Worm (Caenorhabditis elegans) whole organism, L1 larva: ENCODE results near the gene egl-10.

Experiments used
- C04F5.9 ChIP-seq: sonication (generic microtip); optimal IDR thresholded peaks from 2 replicates; lab custom pipeline; 2016; ENCODE audit warnings: missing genetic modification characterization, missing compliant biosample characterization
- C34B4.2 ChIP-seq: sonication (generic microtip); optimal IDR thresholded peaks from 2 replicates; lab custom pipeline; 2017; ENCODE audit warnings: mild to moderate bottlenecking, missing genetic modification characterization, missing compliant biosample characterization
- aha-1 ChIP-seq: fragments of 150-350 bp; optimal IDR thresholded peaks from 2 replicates; lab custom pipeline; 2014; ENCODE audit warnings: missing biosample characterization, missing genetic modification characterization
- alr-1 ChIP-seq: fragments of 200-800 bp; sonication (Bioruptor generic); optimal IDR thresholded peaks from 2 replicates; lab custom pipeline; 2018; ENCODE audit warnings: borderline replicate concordance, mild to moderate bottlenecking, missing genetic modification characterization, missing compliant biosample characterization
- aly-2 ChIP-seq: fragments of 150-350 bp; optimal IDR thresholded peaks from 2 replicates; lab custom pipeline; 2014; ENCODE audit warnings: missing biosample characterization, missing genetic modification characterization
- ceh-63 ChIP-seq: fragments of 200-800 bp; sonication (Bioruptor generic); optimal IDR thresholded peaks from 2 replicates; lab custom pipeline; 2018; ENCODE audit warnings: mild to moderate bottlenecking, missing genetic modification characterization, missing compliant biosample characterization
- ceh-88 ChIP-seq: fragments of 200-800 bp; sonication (Bioruptor generic); IDR thresholded peaks from 2 replicates; pipeline ENCODE4 v1.3.6; 2022; ENCODE audit warnings: missing genetic modification characterization, missing compliant biosample characterization
- ceh-90 ChIP-seq: sonication (generic microtip); optimal IDR thresholded peaks from 2 replicates; lab custom pipeline; 2016; ENCODE audit warnings: missing genetic modification characterization, missing compliant biosample characterization
- dpl-1 ChIP-seq, 3 experiments: fragments of 150-350 bp in 2 of 3; sonication (generic microtip) in 1 of 3; optimal IDR thresholded peaks; 2 replicates each; lab custom pipeline; 2014 to 2017; ENCODE audit warnings: missing biosample characterization in 3 of 3, missing genetic modification characterization in 3 of 3, missing genetic modification reagents in 3 of 3
- efl-1 ChIP-seq, 4 experiments: fragments of 150-350 bp; optimal IDR thresholded peaks in 3 of 4; peaks in 1 of 4; 1 replicate in 1 of 4; 2 replicates in 3 of 4; lab custom pipeline; 2014; ENCODE audit warnings: missing biosample characterization in 2 of 4, missing genetic modification characterization in 2 of 4, missing genetic modification reagents in 2 of 4
- efl-3 ChIP-seq: fragments of 200-800 bp; sonication (Bioruptor generic); optimal IDR thresholded peaks from 2 replicates; lab custom pipeline; 2018; ENCODE audit warnings: mild to moderate bottlenecking, missing genetic modification characterization, missing compliant biosample characterization
- elt-2 ChIP-seq: sonication (generic microtip); optimal IDR thresholded peaks from 2 replicates; lab custom pipeline; 2016; ENCODE audit warnings: missing genetic modification characterization, mild to moderate bottlenecking, inconsistent platforms, missing compliant biosample characterization, missing genetic modification reagents
- elt-3 ChIP-seq, 6 experiments: fragments of 150-350 bp in 1 of 6; sonication (generic microtip); optimal IDR thresholded peaks; 2 replicates each; lab custom pipeline; 2017 to 2018; ENCODE audit warnings: missing biosample characterization in 6 of 6, missing genetic modification characterization in 6 of 6, inconsistent platforms in 1 of 6
- fkh-8 ChIP-seq: sonication (generic microtip); optimal IDR thresholded peaks from 2 replicates; lab custom pipeline; 2016; ENCODE audit warnings: mild to moderate bottlenecking, missing genetic modification characterization, missing compliant biosample characterization
- hlh-4 ChIP-seq: sonication (generic microtip); optimal IDR thresholded peaks from 2 replicates; lab custom pipeline; 2016; ENCODE audit warnings: mild to moderate bottlenecking, missing genetic modification characterization, missing compliant biosample characterization
- irx-1 ChIP-seq: sonication (generic microtip); optimal IDR thresholded peaks from 2 replicates; lab custom pipeline; 2016; ENCODE audit warnings: missing genetic modification characterization, missing compliant biosample characterization
- jun-1 ChIP-seq: fragments of 150-350 bp; optimal IDR thresholded peaks from 2 replicates; lab custom pipeline; 2014; ENCODE audit warnings: missing biosample characterization, missing genetic modification reagents, missing genetic modification characterization
- lin-13 ChIP-seq: fragments of 150-350 bp; optimal IDR thresholded peaks from 2 replicates; lab custom pipeline; 2014; ENCODE audit warnings: missing biosample characterization, missing genetic modification reagents, missing genetic modification characterization
- lin-14 ChIP-seq: fragments of 200-800 bp; sonication (Bioruptor generic); optimal IDR thresholded peaks from 2 replicates; lab custom pipeline; 2018; ENCODE audit warnings: mild to moderate bottlenecking, missing genetic modification characterization, moderate library complexity, missing compliant biosample characterization
- lin-15B ChIP-seq: fragments of 150-350 bp; sonication (generic microtip); optimal IDR thresholded peaks from 3 replicates; lab custom pipeline; 2014; ENCODE audit warnings: missing biosample characterization, missing genetic modification characterization
- lin-35 ChIP-seq, 2 experiments: fragments of 150-350 bp; optimal IDR thresholded peaks; 2 replicates each; lab custom pipeline; 2014; ENCODE audit warnings: missing biosample characterization in 2 of 2, missing genetic modification characterization in 2 of 2, missing genetic modification reagents in 2 of 2
- mdl-1 ChIP-seq, 2 experiments: fragments of 150-350 bp; optimal IDR thresholded peaks; 2 replicates each; lab custom pipeline; 2014 to 2017; ENCODE audit warnings: missing biosample characterization in 2 of 2, missing genetic modification characterization in 2 of 2, inconsistent platforms in 1 of 2
- mef-2 ChIP-seq: fragments of 150-350 bp; optimal IDR thresholded peaks from 2 replicates; lab custom pipeline; 2014; ENCODE audit warnings: missing biosample characterization, missing genetic modification characterization
- nhr-19 ChIP-seq: fragments of 200-800 bp; sonication (Bioruptor generic); conservative IDR thresholded peaks from 2 replicates; pipeline ENCODE4 v1.3.6; 2022; ENCODE audit warnings: missing genetic modification characterization, missing compliant biosample characterization
- nhr-20 ChIP-seq: sonication (generic microtip); optimal IDR thresholded peaks from 2 replicates; lab custom pipeline; 2016; ENCODE audit warnings: mild to moderate bottlenecking, missing genetic modification characterization, missing compliant biosample characterization
- nhr-28 ChIP-seq: fragments of 150-350 bp; optimal IDR thresholded peaks from 2 replicates; lab custom pipeline; 2014; ENCODE audit warnings: missing biosample characterization, missing genetic modification characterization
- nhr-47 ChIP-seq: sonication (generic microtip); optimal IDR thresholded peaks from 2 replicates; lab custom pipeline; 2016; ENCODE audit warnings: mild to moderate bottlenecking, missing genetic modification characterization, moderate library complexity, missing compliant biosample characterization
- nhr-84 ChIP-seq: sonication (generic microtip); optimal IDR thresholded peaks from 2 replicates; lab custom pipeline; 2017; ENCODE audit warnings: missing biosample characterization, missing genetic modification characterization
- nhr-85 ChIP-seq: sonication (generic microtip); peaks from one replicate; lab custom pipeline; 2016; ENCODE audit warnings: missing genetic modification characterization, inconsistent platforms, missing compliant biosample characterization
- pqm-1 ChIP-seq: sonication (generic microtip); optimal IDR thresholded peaks from 3 replicates; lab custom pipeline; 2017; ENCODE audit warnings: missing biosample characterization, missing genetic modification characterization
- skn-1 ChIP-seq: fragments of 150-350 bp; optimal IDR thresholded peaks from 2 replicates; lab custom pipeline; 2014; ENCODE audit warnings: missing biosample characterization, missing genetic modification characterization
- sup-37 ChIP-seq: fragments of 200-800 bp; sonication (Bioruptor generic); optimal IDR thresholded peaks from 2 replicates; lab custom pipeline; 2018; ENCODE audit warnings: mild to moderate bottlenecking, missing genetic modification characterization, missing compliant biosample characterization
- swsn-7 ChIP-seq: sonication (generic microtip); optimal IDR thresholded peaks from 2 replicates; lab custom pipeline; 2016; ENCODE audit warnings: missing genetic modification characterization, missing compliant biosample characterization
- unc-30 ChIP-seq: sonication (generic microtip); optimal IDR thresholded peaks from 2 replicates; lab custom pipeline; 2017; ENCODE audit warnings: missing biosample characterization, missing genetic modification characterization
- unc-62 ChIP-seq: fragments of 150-350 bp; optimal IDR thresholded peaks from 2 replicates; lab custom pipeline; 2014; ENCODE audit warnings: missing biosample characterization, missing genetic modification reagents, missing genetic modification characterization
- unc-86 ChIP-seq: sonication (generic microtip); optimal IDR thresholded peaks from 2 replicates; lab custom pipeline; 2016; ENCODE audit warnings: missing genetic modification characterization, missing compliant biosample characterization
- vab-15 ChIP-seq: sonication (generic microtip); optimal IDR thresholded peaks from 2 replicates; lab custom pipeline; 2017; ENCODE audit warnings: missing genotype, mild to moderate bottlenecking, missing genetic modification characterization, missing compliant biosample characterization
- xbp-1 ChIP-seq: sonication (generic microtip); optimal IDR thresholded peaks from 2 replicates; lab custom pipeline; 2016; ENCODE audit warnings: missing genetic modification characterization, missing compliant biosample characterization
- ztf-4 ChIP-seq: fragments of 150-350 bp; optimal IDR thresholded peaks from 2 replicates; lab custom pipeline; 2014; ENCODE audit warnings: missing biosample characterization, missing genetic modification characterization

Gene egl-10

DNA sequence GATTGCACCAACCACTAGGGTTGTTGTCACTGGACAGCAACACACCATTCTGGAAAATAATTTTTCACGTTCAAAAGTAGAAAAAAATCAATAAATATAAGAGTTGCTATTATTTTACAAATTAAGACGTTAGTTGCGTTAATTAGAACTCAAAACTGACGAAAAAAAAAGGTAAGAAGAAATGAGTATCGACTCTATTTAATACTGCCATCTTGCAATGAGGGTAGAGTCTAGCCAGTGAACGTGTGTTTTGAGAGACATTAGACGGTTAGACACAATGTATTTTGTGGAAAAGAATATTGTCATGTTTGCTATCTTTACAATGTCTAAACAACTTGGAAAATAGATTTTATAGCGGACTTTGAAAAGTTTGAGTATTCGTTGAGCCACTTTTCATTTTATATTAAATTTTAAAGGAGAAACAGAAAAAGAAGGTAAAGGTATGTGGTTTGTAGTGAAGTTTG lies 49.1 kb downstream of the egl-10 start, which contains the start of gene cdr-6 (continued):
- TF ChIP-seq pqm-1 (tag; lab: Kevin White, UChicago): no peak
- TF ChIP-seq nhr-28: peak; percentile 13
- TF ChIP-seq nhr-20 (tag; lab: Kevin White, UChicago): peak; percentile 72
- TF ChIP-seq, all 84 proteins: peak for 7

DNA sequence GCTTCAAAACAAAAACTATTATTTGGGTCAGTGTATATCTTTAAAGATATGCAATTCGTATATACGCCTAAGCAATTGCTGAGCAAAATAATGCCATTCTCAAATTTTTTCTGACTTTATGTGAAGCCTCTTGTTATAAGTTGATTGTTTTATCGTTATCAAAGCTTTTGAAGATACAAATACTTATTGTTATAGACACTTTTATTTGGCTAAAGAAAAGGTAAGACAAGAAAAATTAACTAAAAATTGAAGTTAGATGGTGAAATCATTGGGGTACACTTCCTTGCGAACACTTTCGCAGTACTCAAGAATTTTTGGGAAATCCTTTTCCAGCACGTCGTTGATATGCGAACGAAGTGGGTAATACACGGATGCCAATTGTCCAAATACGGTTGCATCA lies 50.5 kb downstream of the egl-10 start:
- no peak for TF ChIP-seq efl-3 (GFP tag; lab: Kevin White, UChicago)
- no peak for TF ChIP-seq efl-1 (optimal IDR thresholded peaks at IDR 0.05; lab: Kevin White, UChicago)
- TF ChIP-seq efl-1 (GFP tag; optimal IDR thresholded peaks at IDR 0.05 in 1 of 2; lab: Kevin White, UChicago): peak in 1 of 2 experiments; percentile 87
- no peak for TF ChIP-seq fkh-8 (tag; lab: Kevin White, UChicago)
- TF ChIP-seq lin-13 (GFP tag; lab: Kevin White, UChicago): no peak
- TF ChIP-seq nhr-19 (GFP tag; lab: Robert Waterston, UW): no peak
- TF ChIP-seq irx-1: no peak

DNA sequence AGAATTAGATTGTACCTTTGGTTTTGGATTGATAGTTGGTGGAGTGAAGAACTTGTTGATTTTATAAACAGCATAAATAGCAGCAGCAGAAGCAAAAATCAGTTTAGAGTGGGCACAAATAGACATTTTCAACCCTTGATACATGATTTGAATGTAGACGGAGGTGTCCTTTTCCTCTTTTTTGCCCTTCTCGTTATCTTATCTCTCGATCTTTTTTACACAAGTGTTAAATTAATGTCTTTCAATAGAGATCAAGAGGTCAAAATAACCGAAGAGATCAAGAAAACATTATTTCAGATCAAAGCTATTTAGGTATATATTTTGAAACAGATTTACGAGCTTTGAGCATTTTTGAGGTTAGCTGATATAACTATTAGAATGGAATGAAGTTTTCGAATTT lies 50.9 kb downstream of the egl-10 start, which contains the start of gene cdr-7:
cdr-7 (minus strand) TSS at position 205 of the 400 bp plus-strand sequence.
- TF ChIP-seq lin-14 (GFP tag; lab: Kevin White, UChicago) (peak; percentile 41), mdl-1 (tag; optimal IDR thresholded peaks at IDR 0.05; lab: Kevin White, UChicago) (no peak), elt-3 (tag; optimal IDR thresholded peaks at IDR 0.05; lab: Kevin White, UChicago) (peak in 3 of 6 experiments; percentile 7 to 80 (median 67)), aha-1 (tag; lab: Kevin White, UChicago) (no peak), unc-86 (tag; lab: Kevin White, UChicago) (no peak), ztf-4 (tag; lab: Kevin White, UChicago) (no peak), lin-35 (GFP tag; optimal IDR thresholded peaks at IDR 0.05; lab: Kevin White, UChicago) (no peak), swsn-7 (tag; lab: Kevin White, UChicago) (no peak), nhr-47 (tag; lab: Kevin White, UChicago) (no peak), lin-15B (tag; lab: Kevin White, UChicago) (no peak), nhr-85 (tag; lab: Kevin White, UChicago) (peak; percentile 86), nhr-19 (GFP tag; lab: Robert Waterston, UW) (no peak), skn-1 (tag; lab: Kevin White, UChicago) (no peak), alr-1 (tag; lab: Kevin White, UChicago) (no peak), ceh-88 (GFP tag; lab: Robert Waterston, UW) (no peak), unc-62 (GFP tag; lab: Kevin White, UChicago) (no peak), sup-37 (GFP tag; lab: Kevin White, UChicago) (no peak), ceh-90 (no peak), jun-1 (tag; lab: Kevin White, UChicago) (no peak), vab-15 (tag; lab: Kevin White, UChicago) (no peak), C34B4.2 (no peak), nhr-84 (tag; lab: Kevin White, UChicago) (no peak), C04F5.9 (no peak), dpl-1 (GFP tag; optimal IDR thresholded peaks at IDR 0.05; lab: Kevin White, UChicago) (no peak), hlh-4 (tag; lab: Kevin White, UChicago) (no peak), aly-2 (tag; lab: Kevin White, UChicago) (no peak), xbp-1 (tag; lab: Kevin White, UChicago) (no peak), ceh-63 (GFP tag; lab: Kevin White, UChicago) (no peak), mef-2 (no peak), nhr-20 (tag; lab: Kevin White, UChicago) (peak; percentile 0), elt-2 (tag; lab: Kevin White, UChicago) (no peak), unc-30 (no peak)
